Worm (Caenorhabditis elegans): ENCODE data around the gene C06B3.16.

DNA sequence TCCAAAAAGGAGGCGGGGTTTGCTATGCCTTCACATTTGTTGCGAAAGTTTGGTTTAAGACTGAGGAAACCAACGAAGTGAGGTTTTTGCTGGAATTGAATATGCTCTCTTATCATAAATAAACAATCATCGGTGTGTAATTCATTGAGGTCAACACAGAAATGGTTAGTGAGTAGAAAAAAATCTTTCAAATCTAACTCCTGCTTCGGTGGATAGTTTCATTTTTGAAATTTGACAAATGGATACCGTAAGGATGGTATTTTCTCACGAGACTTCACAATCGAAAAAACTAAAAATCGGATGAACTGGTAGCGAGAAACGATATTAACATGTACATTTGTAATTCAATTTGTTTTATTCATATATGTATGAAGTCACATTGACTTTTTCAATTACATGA is 49.5 kb downstream of the C06B3.16 start, which contains the start of gene eol-1:
- TF ChIP-seq zag-1 (tag; optimal IDR thresholded peaks at IDR 0.05) (no peak), jun-1 (tag; optimal IDR thresholded peaks at IDR 0.05) (no peak), ceh-28 (tag; optimal IDR thresholded peaks at IDR 0.05) (no peak), ceh-82 (tag; optimal IDR thresholded peaks at IDR 0.05) (no peak), ceh-20 (GFP tag; IDR thresholded peaks at IDR 0.05) (no peak), nhr-237 (tag; optimal IDR thresholded peaks at IDR 0.05) (no peak), unc-39 (tag; optimal IDR thresholded peaks at IDR 0.05) (no peak)

Measured in whole organism, L4 larva.